Worm (Caenorhabditis elegans) whole organism, L1 larva: ENCODE measurements around the gene pgph-2.
A peak's percentile ranks its signal among the peaks of the same experiment; 100 is the strongest.

Experiments
- C16A3.4 ChIP-seq: fragments of 150-350 bp; optimal IDR thresholded peaks from 2 replicates; lab custom pipeline; 2014; ENCODE audit warnings: missing biosample characterization, missing genetic modification characterization
- F16B12.6 ChIP-seq: fragments of 150-350 bp; optimal IDR thresholded peaks from 2 replicates; lab custom pipeline; 2014; ENCODE audit warnings: missing biosample characterization, missing genetic modification characterization
- Y116A8C.19 ChIP-seq: sonication (generic microtip); optimal IDR thresholded peaks from 2 replicates; lab custom pipeline; 2016; ENCODE audit warnings: missing compliant biosample characterization, missing genetic modification characterization, borderline replicate concordance
- ama-1 ChIP-seq: fragments of 150-350 bp; optimal IDR thresholded peaks from 2 replicates; lab custom pipeline; 2014
- ceh-63 ChIP-seq: fragments of 200-800 bp; sonication (Bioruptor generic); optimal IDR thresholded peaks from 2 replicates; lab custom pipeline; 2018; ENCODE audit warnings: mild to moderate bottlenecking, missing genetic modification characterization, missing compliant biosample characterization
- ceh-82 ChIP-seq, 3 experiments: fragments of 150-350 bp in 1 of 3; sonication (generic microtip) in 2 of 3; optimal IDR thresholded peaks; 2 replicates each; lab custom pipeline; 2014 to 2017; ENCODE audit warnings: missing biosample characterization in 3 of 3, missing genetic modification characterization in 3 of 3
- ceh-90 ChIP-seq: sonication (generic microtip); optimal IDR thresholded peaks from 2 replicates; lab custom pipeline; 2016; ENCODE audit warnings: missing genetic modification characterization, missing compliant biosample characterization
- ces-1 ChIP-seq: fragments of 150-350 bp; optimal IDR thresholded peaks from 2 replicates; lab custom pipeline; 2014; ENCODE audit warnings: missing biosample characterization, missing genetic modification reagents, missing genetic modification characterization
- dsc-1 ChIP-seq: sonication (generic microtip); optimal IDR thresholded peaks from 2 replicates; lab custom pipeline; 2016; ENCODE audit warnings: mild to moderate bottlenecking, missing genetic modification characterization, missing compliant biosample characterization
- efl-1 ChIP-seq, 4 experiments: fragments of 150-350 bp; optimal IDR thresholded peaks in 3 of 4; peaks in 1 of 4; 1 replicate in 1 of 4; 2 replicates in 3 of 4; lab custom pipeline; 2014; ENCODE audit warnings: missing biosample characterization in 2 of 4, missing genetic modification characterization in 2 of 4, missing genetic modification reagents in 2 of 4
- efl-3 ChIP-seq: fragments of 200-800 bp; sonication (Bioruptor generic); optimal IDR thresholded peaks from 2 replicates; lab custom pipeline; 2018; ENCODE audit warnings: mild to moderate bottlenecking, missing genetic modification characterization, missing compliant biosample characterization
- egl-13 ChIP-seq: sonication (generic microtip); optimal IDR thresholded peaks from 2 replicates; lab custom pipeline; 2016; ENCODE audit warnings: missing genotype, missing genetic modification reagents, missing genetic modification characterization, missing compliant biosample characterization
- egl-27 ChIP-seq, 2 experiments: fragments of 150-350 bp in 1 of 2; sonication (generic microtip); optimal IDR thresholded peaks; 3 replicates each; lab custom pipeline; 2017 to 2018; ENCODE audit warnings: missing biosample characterization in 2 of 2, missing genetic modification characterization in 2 of 2, missing genetic modification reagents in 2 of 2
- elt-2 ChIP-seq: sonication (generic microtip); optimal IDR thresholded peaks from 2 replicates; lab custom pipeline; 2016; ENCODE audit warnings: missing genetic modification characterization, mild to moderate bottlenecking, inconsistent platforms, missing compliant biosample characterization, missing genetic modification reagents
- elt-3 ChIP-seq, 6 experiments: fragments of 150-350 bp in 1 of 6; sonication (generic microtip); optimal IDR thresholded peaks; 2 replicates each; lab custom pipeline; 2017 to 2018; ENCODE audit warnings: missing biosample characterization in 6 of 6, missing genetic modification characterization in 6 of 6, inconsistent platforms in 1 of 6
- fkh-10 ChIP-seq: sonication (generic microtip); optimal IDR thresholded peaks from 2 replicates; lab custom pipeline; 2017; ENCODE audit warnings: missing biosample characterization, missing genetic modification reagents, missing genetic modification characterization
- fkh-8 ChIP-seq: sonication (generic microtip); optimal IDR thresholded peaks from 2 replicates; lab custom pipeline; 2016; ENCODE audit warnings: mild to moderate bottlenecking, missing genetic modification characterization, missing compliant biosample characterization
- hpl-2 ChIP-seq: fragments of 150-350 bp; optimal IDR thresholded peaks from 2 replicates; lab custom pipeline; 2014; ENCODE audit warnings: missing biosample characterization, missing genetic modification reagents, missing genetic modification characterization
- irx-1 ChIP-seq: sonication (generic microtip); optimal IDR thresholded peaks from 2 replicates; lab custom pipeline; 2016; ENCODE audit warnings: missing genetic modification characterization, missing compliant biosample characterization
- isw-1 ChIP-seq: fragments of 200-800 bp; sonication (Bioruptor generic); IDR thresholded peaks from 2 replicates; pipeline ENCODE4 v1.3.6; 2022; ENCODE audit warnings: missing genetic modification characterization, missing compliant biosample characterization
- lin-14 ChIP-seq: fragments of 200-800 bp; sonication (Bioruptor generic); optimal IDR thresholded peaks from 2 replicates; lab custom pipeline; 2018; ENCODE audit warnings: mild to moderate bottlenecking, missing genetic modification characterization, moderate library complexity, missing compliant biosample characterization
- lin-15B ChIP-seq: fragments of 150-350 bp; sonication (generic microtip); optimal IDR thresholded peaks from 3 replicates; lab custom pipeline; 2014; ENCODE audit warnings: missing biosample characterization, missing genetic modification characterization
- lin-39 ChIP-seq: fragments of 150-350 bp; optimal IDR thresholded peaks from 2 replicates; lab custom pipeline; 2014; ENCODE audit warnings: missing biosample characterization, missing genetic modification reagents, missing genetic modification characterization
- lir-3 ChIP-seq: sonication (generic microtip); optimal IDR thresholded peaks from 2 replicates; lab custom pipeline; 2016; ENCODE audit warnings: mild to moderate bottlenecking, missing genetic modification characterization, moderate library complexity, missing compliant biosample characterization; ENCODE audit not compliant: poor library complexity
- nhr-11 ChIP-seq: fragments of 150-350 bp; optimal IDR thresholded peaks from 2 replicates; lab custom pipeline; 2014; ENCODE audit warnings: missing biosample characterization, missing genetic modification characterization
- nhr-237 ChIP-seq: fragments of 150-350 bp; optimal IDR thresholded peaks from 2 replicates; lab custom pipeline; 2014; ENCODE audit warnings: missing biosample characterization, missing genetic modification characterization
- nhr-47 ChIP-seq: sonication (generic microtip); optimal IDR thresholded peaks from 2 replicates; lab custom pipeline; 2016; ENCODE audit warnings: mild to moderate bottlenecking, missing genetic modification characterization, moderate library complexity, missing compliant biosample characterization
- nhr-71 ChIP-seq: sonication (generic microtip); optimal IDR thresholded peaks from 2 replicates; lab custom pipeline; 2016; ENCODE audit warnings: mild to moderate bottlenecking, missing genetic modification characterization, moderate library complexity, missing compliant biosample characterization
- nhr-76 ChIP-seq: sonication (generic microtip); optimal IDR thresholded peaks from 2 replicates; lab custom pipeline; 2017; ENCODE audit warnings: missing biosample characterization, missing genetic modification characterization
- nhr-85 ChIP-seq: sonication (generic microtip); peaks from one replicate; lab custom pipeline; 2016; ENCODE audit warnings: missing genetic modification characterization, inconsistent platforms, missing compliant biosample characterization
- snu-23 ChIP-seq: sonication (generic microtip); optimal IDR thresholded peaks from 2 replicates; lab custom pipeline; 2016; ENCODE audit warnings: missing genetic modification characterization, missing compliant biosample characterization
- sup-37 ChIP-seq: fragments of 200-800 bp; sonication (Bioruptor generic); optimal IDR thresholded peaks from 2 replicates; lab custom pipeline; 2018; ENCODE audit warnings: mild to moderate bottlenecking, missing genetic modification characterization, missing compliant biosample characterization
- unc-30 ChIP-seq: sonication (generic microtip); optimal IDR thresholded peaks from 2 replicates; lab custom pipeline; 2017; ENCODE audit warnings: missing biosample characterization, missing genetic modification characterization
- unc-98 ChIP-seq: fragments of 200-800 bp; sonication (Bioruptor generic); IDR thresholded peaks from 2 replicates; pipeline ENCODE4 v1.3.6; 2022; ENCODE audit warnings: missing genetic modification characterization, missing compliant biosample characterization
- vab-15 ChIP-seq: sonication (generic microtip); optimal IDR thresholded peaks from 2 replicates; lab custom pipeline; 2017; ENCODE audit warnings: missing genotype, mild to moderate bottlenecking, missing genetic modification characterization, missing compliant biosample characterization
- zag-1 ChIP-seq: fragments of 150-350 bp; optimal IDR thresholded peaks from 2 replicates; lab custom pipeline; 2014; ENCODE audit warnings: missing biosample characterization, missing genetic modification characterization
- ztf-11 ChIP-seq, 2 experiments: sonication (generic microtip); optimal IDR thresholded peaks; 2 replicates each; lab custom pipeline; 2016 to 2017; ENCODE audit warnings: missing genetic modification characterization in 2 of 2, missing biosample characterization in 1 of 2, missing compliant biosample characterization in 1 of 2

Gene pgph-2

ce11 chrV:5765081-5765480 is at the start of gene pgph-2:
pgph-2 (plus strand) TSS chrV:5765127.
- TF ChIP-seq elt-2 (peak; percentile 33), snu-23 (GFP tag; lab: Kevin White, UChicago) (no peak)

DNA sequence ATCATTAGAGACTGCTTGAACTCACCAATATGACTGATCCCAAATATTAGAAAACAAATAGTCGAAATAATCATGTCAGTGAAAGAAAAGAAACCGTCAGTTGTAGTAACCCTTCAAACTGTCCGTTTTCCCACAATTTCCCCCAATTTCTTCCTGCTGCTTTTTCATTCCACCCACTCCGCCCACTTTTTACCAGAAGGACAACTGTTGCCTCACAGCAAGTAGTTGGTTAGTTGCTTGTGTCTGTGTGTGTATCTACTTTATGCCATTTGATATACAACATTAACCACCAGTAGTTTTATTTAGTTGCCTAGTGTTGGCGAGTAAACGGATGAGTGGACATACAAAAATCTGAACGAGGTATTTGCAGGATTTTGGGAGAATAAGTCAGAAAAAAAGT is 48.4 kb upstream of the pgph-2 start, which contains the start of gene K09H11.9:
Gene K09H11.9 (minus strand): TSS at position 101 of the 400 bp plus-strand sequence.
- TF ChIP-seq efl-1 (optimal IDR thresholded peaks at IDR 0.05; lab: Kevin White, UChicago) (no peak), efl-1 (GFP tag; optimal IDR thresholded peaks at IDR 0.05 in 1 of 2; lab: Kevin White, UChicago) (peak in 1 of 2 experiments; percentile 20), efl-3 (GFP tag; lab: Kevin White, UChicago) (no peak)
- TF ChIP-seq, all 84 proteins: peak for 1

ce11 chrV:5717237-5717935 is 47.5 kb upstream of the pgph-2 start, which contains the start of gene rga-3:
rga-3 (plus strand) TSS chrV:5717885.
- TF ChIP-seq ceh-82 (tag; optimal IDR thresholded peaks at IDR 0.05; lab: Kevin White, UChicago), result no peak
- TF ChIP-seq ceh-63, result no peak
- TF ChIP-seq nhr-76 (tag; lab: Kevin White, UChicago), result no peak
- no peak for TF ChIP-seq sup-37 (GFP tag; lab: Kevin White, UChicago)
- no peak for TF ChIP-seq elt-3 (tag; optimal IDR thresholded peaks at IDR 0.05; lab: Kevin White, UChicago)
- no peak for TF ChIP-seq fkh-10 (GFP tag; lab: Kevin White, UChicago)
- no peak for TF ChIP-seq egl-13 (tag; lab: Kevin White, UChicago)

- TF ChIP-seq lir-3, result no peak
- TF ChIP-seq egl-27 (tag; optimal IDR thresholded peaks at IDR 0.05; lab: Kevin White, UChicago), result no peak
- TF ChIP-seq ztf-11 (tag; optimal IDR thresholded peaks at IDR 0.05; lab: Kevin White, UChicago), result no peak
- TF ChIP-seq F16B12.6 (tag; lab: Kevin White, UChicago), result no peak
- no peak for TF ChIP-seq ces-1 (GFP tag; lab: Kevin White, UChicago)
- TF ChIP-seq lin-15B, result no peak
- no peak for TF ChIP-seq dsc-1 (tag; lab: Kevin White, UChicago)
- TF ChIP-seq lin-14 (GFP tag; lab: Kevin White, UChicago), result no peak
- TF ChIP-seq egl-13 (tag; lab: Kevin White, UChicago), result no peak
- no peak for TF ChIP-seq C16A3.4
- TF ChIP-seq nhr-11 (tag; lab: Kevin White, UChicago), result no peak
- no peak for TF ChIP-seq nhr-85 (tag; lab: Kevin White, UChicago)
- no peak for TF ChIP-seq hpl-2 (GFP tag; lab: Kevin White, UChicago)
- no peak for TF ChIP-seq nhr-47
- TF ChIP-seq elt-3 (tag; optimal IDR thresholded peaks at IDR 0.05; lab: Kevin White, UChicago), result no peak
- no peak for TF ChIP-seq zag-1
These were observed 42.8 kb upstream of the pgph-2 start for ce11 chrV:5722093-5722492.

DNA sequence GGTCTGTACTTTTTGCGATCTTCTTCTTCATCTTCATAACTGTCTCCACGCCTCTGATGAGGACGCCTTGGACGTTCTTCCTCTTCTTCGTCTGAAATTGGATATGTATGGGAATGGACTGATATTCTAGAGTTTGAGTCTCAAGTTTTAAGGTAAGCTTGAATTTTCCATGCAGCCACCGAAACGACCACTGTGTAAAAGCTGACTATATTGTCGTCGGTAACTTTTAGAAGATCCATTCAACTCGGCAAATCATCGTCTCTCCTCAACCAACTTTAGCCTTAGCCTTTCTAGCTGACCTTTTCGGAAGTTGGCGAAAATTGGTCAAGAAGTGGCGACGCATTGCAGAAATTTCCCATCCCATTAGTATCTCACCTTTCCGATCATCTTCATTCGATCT is 40.5 kb upstream of the pgph-2 start:
- TF ChIP-seq isw-1 (GFP tag; lab: Robert Waterston, UW), result no peak
- no peak for TF ChIP-seq ceh-90 (tag; lab: Kevin White, UChicago)
- TF ChIP-seq ama-1 (lab: Kevin White, UChicago), result no peak
- TF ChIP-seq lin-39 (tag; lab: Kevin White, UChicago), result no peak
- no peak for TF ChIP-seq irx-1 (tag; lab: Kevin White, UChicago)
- no peak for TF ChIP-seq unc-30
- no peak for TF ChIP-seq snu-23 (GFP tag; lab: Kevin White, UChicago)
- TF ChIP-seq nhr-237 (tag; lab: Kevin White, UChicago), result no peak
- TF ChIP-seq vab-15, result no peak
- TF ChIP-seq nhr-71 (tag; lab: Kevin White, UChicago), result no peak
- TF ChIP-seq Y116A8C.19 (tag; lab: Kevin White, UChicago), result no peak
- no peak for TF ChIP-seq unc-98
- TF ChIP-seq fkh-8 (tag; lab: Kevin White, UChicago), result no peak
